Worm (Caenorhabditis elegans) whole organism, L2 larva: ENCODE data around the gene F43C11.4.

Experiments used
- C34F6.9 ChIP-seq: fragments of 150-350 bp; optimal IDR thresholded peaks from 2 replicates; lab custom pipeline; 2014; ENCODE audit warnings: missing biosample characterization, missing genetic modification characterization
- F13H6.1 ChIP-seq: sonication (generic microtip); optimal IDR thresholded peaks from 2 replicates; lab custom pipeline; 2016; ENCODE audit warnings: missing genetic modification characterization, missing compliant biosample characterization
- R02D3.7 ChIP-seq: fragments of 150-350 bp; optimal IDR thresholded peaks from 2 replicates; lab custom pipeline; 2014; ENCODE audit warnings: missing biosample characterization, missing genetic modification characterization
- Y55F3AM.14 ChIP-seq: fragments of 200-800 bp; sonication (Bioruptor generic); optimal IDR thresholded peaks from 2 replicates; lab custom pipeline; 2018; ENCODE audit warnings: mild to moderate bottlenecking, missing genetic modification characterization, missing compliant biosample characterization
- ZK546.5 ChIP-seq: sonication (generic microtip); optimal IDR thresholded peaks from 2 replicates; lab custom pipeline; 2017; ENCODE audit warnings: missing biosample characterization, missing genetic modification characterization
- alr-1 ChIP-seq: fragments of 150-350 bp; optimal IDR thresholded peaks from 2 replicates; lab custom pipeline; 2014; ENCODE audit warnings: missing biosample characterization, missing genetic modification characterization
- aly-2 ChIP-seq: fragments of 150-350 bp; optimal IDR thresholded peaks from 2 replicates; lab custom pipeline; 2014; ENCODE audit warnings: missing biosample characterization, missing genetic modification characterization
- ama-1 ChIP-seq: fragments of 150-350 bp; optimal IDR thresholded peaks from 2 replicates; lab custom pipeline; 2018; ENCODE audit warnings: inconsistent platforms
- blmp-1 ChIP-seq: sonication (generic microtip); optimal IDR thresholded peaks from 2 replicates; lab custom pipeline; 2017; ENCODE audit warnings: missing genetic modification characterization, mild to moderate bottlenecking, missing compliant biosample characterization, antibody characterized with exemption, moderate library complexity; ENCODE audit not compliant: insufficient read depth
- ceh-16 ChIP-seq: fragments of 150-350 bp; optimal IDR thresholded peaks from 2 replicates; lab custom pipeline; 2014; ENCODE audit warnings: missing biosample characterization, missing genetic modification characterization
- ceh-82 ChIP-seq: fragments of 150-350 bp; optimal IDR thresholded peaks from 2 replicates; lab custom pipeline; 2014; ENCODE audit warnings: missing biosample characterization, missing genetic modification characterization
- crh-2 ChIP-seq: sonication (generic microtip); optimal IDR thresholded peaks from 2 replicates; lab custom pipeline; 2017; ENCODE audit warnings: missing biosample characterization, missing genetic modification characterization
- dmd-4 ChIP-seq: sonication (generic microtip); optimal IDR thresholded peaks from 2 replicates; lab custom pipeline; 2017; ENCODE audit warnings: missing biosample characterization, missing genetic modification characterization
- egl-27 ChIP-seq: sonication (generic microtip); optimal IDR thresholded peaks from 3 replicates; lab custom pipeline; 2017; ENCODE audit warnings: missing biosample characterization, missing genetic modification reagents, missing genetic modification characterization
- elt-1 ChIP-seq: fragments of 150-350 bp; optimal IDR thresholded peaks from 2 replicates; lab custom pipeline; 2014; ENCODE audit warnings: missing biosample characterization, missing genetic modification characterization
- elt-3 ChIP-seq: sonication (generic microtip); optimal IDR thresholded peaks from 2 replicates; lab custom pipeline; 2017; ENCODE audit warnings: missing biosample characterization, missing genetic modification characterization
- fos-1 ChIP-seq: fragments of 150-350 bp; optimal IDR thresholded peaks from 2 replicates; lab custom pipeline; 2014; ENCODE audit warnings: missing biosample characterization, missing genetic modification characterization
- gmeb-1 ChIP-seq: fragments of 150-350 bp; optimal IDR thresholded peaks from 2 replicates; lab custom pipeline; 2014; ENCODE audit warnings: missing biosample characterization, missing genetic modification characterization
- lin-11 ChIP-seq: fragments of 150-350 bp; sonication (generic microtip); optimal IDR thresholded peaks from 2 replicates; lab custom pipeline; 2014; ENCODE audit warnings: missing biosample characterization, missing genetic modification characterization, inconsistent platforms, mixed read lengths
- lin-39 ChIP-seq: fragments of 150-350 bp; optimal IDR thresholded peaks from 2 replicates; lab custom pipeline; 2014; ENCODE audit warnings: missing biosample characterization, missing genetic modification reagents, missing genetic modification characterization
- lsy-2 ChIP-seq, 2 experiments: fragments of 150-350 bp in 1 of 2; sonication (generic microtip) in 1 of 2; optimal IDR thresholded peaks; 2 replicates each; lab custom pipeline; 2014 to 2017; ENCODE audit warnings: missing biosample characterization in 2 of 2, missing genetic modification characterization in 2 of 2
- mab-5 ChIP-seq: fragments of 150-350 bp; optimal IDR thresholded peaks from 2 replicates; lab custom pipeline; 2014; ENCODE audit warnings: missing biosample characterization, missing genetic modification characterization
- mbf-1 ChIP-seq: sonication (generic microtip); optimal IDR thresholded peaks from 2 replicates; lab custom pipeline; 2017; ENCODE audit warnings: missing biosample characterization, missing genetic modification characterization
- mdl-1 ChIP-seq, 2 experiments: fragments of 150-350 bp in 1 of 2; sonication (generic microtip) in 1 of 2; optimal IDR thresholded peaks; 2 replicates each; lab custom pipeline; 2017; ENCODE audit warnings: missing biosample characterization in 2 of 2, missing genetic modification characterization in 2 of 2
- nhr-10 ChIP-seq: sonication (generic microtip); optimal IDR thresholded peaks from 2 replicates; lab custom pipeline; 2017; ENCODE audit warnings: missing biosample characterization, missing genetic modification characterization
- nhr-11 ChIP-seq: fragments of 150-350 bp; optimal IDR thresholded peaks from 2 replicates; lab custom pipeline; 2014; ENCODE audit warnings: missing biosample characterization, missing genetic modification characterization
- nhr-12 ChIP-seq: fragments of 150-350 bp; optimal IDR thresholded peaks from 2 replicates; lab custom pipeline; 2014; ENCODE audit warnings: missing biosample characterization, missing genetic modification characterization
- nhr-21 ChIP-seq: fragments of 150-350 bp; optimal IDR thresholded peaks from 2 replicates; lab custom pipeline; 2014; ENCODE audit warnings: missing biosample characterization, missing genetic modification characterization
- nhr-23 ChIP-seq: fragments of 150-350 bp; optimal IDR thresholded peaks from 2 replicates; lab custom pipeline; 2014; ENCODE audit warnings: missing biosample characterization, missing genetic modification reagents, missing genetic modification characterization
- nhr-237 ChIP-seq: fragments of 150-350 bp; optimal IDR thresholded peaks from 2 replicates; lab custom pipeline; 2014; ENCODE audit warnings: missing biosample characterization, missing genetic modification characterization
- nhr-25 ChIP-seq: fragments of 150-350 bp; sonication (generic microtip); optimal IDR thresholded peaks from 3 replicates; lab custom pipeline; 2014; ENCODE audit warnings: missing biosample characterization, missing genetic modification characterization
- nhr-77 ChIP-seq: fragments of 150-350 bp; optimal IDR thresholded peaks from 2 replicates; lab custom pipeline; 2014; ENCODE audit warnings: missing biosample characterization, missing genetic modification characterization
- peb-1 ChIP-seq: fragments of 150-350 bp; optimal IDR thresholded peaks from 2 replicates; lab custom pipeline; 2014; ENCODE audit warnings: missing biosample characterization, missing genetic modification characterization
- sem-4 ChIP-seq: fragments of 150-350 bp; optimal IDR thresholded peaks from 2 replicates; lab custom pipeline; 2014; ENCODE audit warnings: missing biosample characterization, missing genetic modification reagents, missing genetic modification characterization
- skn-1 ChIP-seq: sonication (generic microtip); optimal IDR thresholded peaks from 2 replicates; lab custom pipeline; 2017; ENCODE audit warnings: missing biosample characterization, missing genetic modification characterization
- sma-3 ChIP-seq: sonication (generic microtip); optimal IDR thresholded peaks from 2 replicates; lab custom pipeline; 2016; ENCODE audit warnings: missing genetic modification reagents, missing genetic modification characterization, missing compliant biosample characterization
- sma-9 ChIP-seq, 2 experiments: fragments of 150-350 bp in 1 of 2; sonication (generic microtip) in 1 of 2; optimal IDR thresholded peaks; 2 replicates each; lab custom pipeline; 2014 to 2016; ENCODE audit warnings: missing genetic modification characterization in 2 of 2, mild to moderate bottlenecking in 1 of 2, missing biosample characterization in 1 of 2, missing compliant biosample characterization in 1 of 2, missing genetic modification reagents in 1 of 2, moderate library complexity in 1 of 2
- snpc-4 ChIP-seq: fragments of 150-350 bp; optimal IDR thresholded peaks from 2 replicates; lab custom pipeline; 2014; ENCODE audit warnings: missing biosample characterization, missing genetic modification characterization
- unc-55 ChIP-seq: fragments of 150-350 bp; sonication (generic microtip); optimal IDR thresholded peaks from 3 replicates; lab custom pipeline; 2014; ENCODE audit warnings: missing biosample characterization, missing genetic modification reagents, missing genetic modification characterization
- unc-62 ChIP-seq: fragments of 150-350 bp; optimal IDR thresholded peaks from 2 replicates; lab custom pipeline; 2014; ENCODE audit warnings: missing biosample characterization, missing genetic modification reagents, missing genetic modification characterization
- zag-1 ChIP-seq: fragments of 150-350 bp; optimal IDR thresholded peaks from 2 replicates; lab custom pipeline; 2014; ENCODE audit warnings: missing biosample characterization, missing genetic modification characterization
- ztf-1 ChIP-seq: fragments of 200-800 bp; sonication (Bioruptor generic); conservative IDR thresholded peaks from 2 replicates; pipeline ENCODE4 v1.3.6; 2022; ENCODE audit warnings: missing genetic modification characterization, missing compliant biosample characterization
- ztf-11 ChIP-seq: sonication (generic microtip); optimal IDR thresholded peaks from 2 replicates; lab custom pipeline; 2017; ENCODE audit warnings: missing biosample characterization, missing genetic modification characterization
- ztf-4 ChIP-seq: fragments of 150-350 bp; optimal IDR thresholded peaks from 2 replicates; lab custom pipeline; 2014; ENCODE audit warnings: missing biosample characterization, missing genetic modification characterization

Gene F43C11.4

DNA sequence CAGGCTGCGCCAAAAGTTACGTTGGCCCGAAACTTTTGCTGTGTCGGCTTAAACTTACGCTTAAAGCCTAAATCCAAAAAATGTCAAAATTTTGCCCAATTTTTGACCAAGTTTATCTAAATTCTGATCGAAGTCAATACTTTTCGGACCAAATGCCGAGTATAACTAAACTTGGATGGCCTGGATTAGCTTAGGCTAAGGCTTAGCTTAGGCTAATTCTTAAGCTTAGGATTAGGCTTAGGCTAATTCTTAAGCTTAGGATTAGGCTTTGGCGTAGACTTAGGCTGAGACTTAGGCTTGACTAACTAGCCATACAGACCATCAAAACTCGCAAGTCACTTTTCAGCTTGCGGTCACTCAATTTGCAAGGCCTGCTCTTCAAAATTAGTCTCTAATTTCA is 10.6 kb upstream of the F43C11.4 start:
- no peak for TF ChIP-seq C34F6.9

DNA sequence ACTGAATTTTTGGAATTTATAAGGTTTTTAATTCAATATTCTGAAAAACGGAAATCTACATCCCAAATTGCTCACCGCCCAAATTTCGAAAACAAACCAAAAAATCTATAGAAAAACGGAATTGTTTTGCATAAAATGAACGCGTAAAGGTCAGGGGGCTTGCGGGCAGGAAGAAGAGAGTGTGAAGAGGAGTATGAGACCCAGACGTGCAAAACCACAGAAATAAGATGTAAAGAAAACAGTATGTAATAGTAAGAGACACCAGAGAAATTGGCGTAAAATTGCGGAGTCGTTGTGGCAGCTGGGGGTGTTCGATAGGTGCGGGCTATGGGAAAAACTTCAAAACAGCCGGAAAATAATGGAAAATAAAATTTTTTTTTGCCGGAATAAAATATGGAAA is 5.8 kb upstream of the F43C11.4 start:
- TF ChIP-seq nhr-11 (no peak), lin-11 (tag; lab: Kevin White, UChicago) (no peak), fos-1 (tag; lab: Kevin White, UChicago) (no peak), alr-1 (no peak), nhr-12 (tag; lab: Kevin White, UChicago) (no peak), nhr-237 (tag; lab: Kevin White, UChicago) (no peak), nhr-25 (no peak), zag-1 (tag; lab: Kevin White, UChicago) (no peak), nhr-77 (tag; lab: Kevin White, UChicago) (no peak), unc-55 (GFP tag; lab: Kevin White, UChicago) (peak; percentile 26), lsy-2 (tag; optimal IDR thresholded peaks at IDR 0.05; lab: Kevin White, UChicago) (peak in 1 of 2 experiments; percentile 38), sma-3 (GFP tag; lab: Kevin White, UChicago) (no peak), crh-2 (tag; lab: Kevin White, UChicago) (peak; percentile 14), nhr-21 (no peak)

DNA sequence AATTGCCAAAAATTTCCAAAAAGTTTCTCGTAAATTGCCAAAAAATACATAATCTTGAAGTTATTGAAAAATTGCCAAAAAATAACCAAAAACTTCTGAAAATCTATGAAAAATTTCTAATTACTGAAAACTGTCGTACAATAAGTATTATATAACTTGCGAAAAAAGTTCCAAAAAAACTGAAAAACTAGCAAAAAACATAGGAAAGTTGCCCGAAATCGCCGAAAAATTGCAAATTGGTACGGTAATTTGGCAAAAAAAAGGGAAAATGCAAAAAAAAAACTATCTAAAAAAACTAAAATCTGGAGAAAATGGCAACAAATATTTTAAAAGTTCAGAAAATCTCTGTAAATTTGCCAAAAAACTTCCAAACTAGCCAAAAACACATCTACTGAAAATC is 5.3 kb upstream of the F43C11.4 start, which contains the start of gene enri-1:
enri-1 (minus strand) TSS at position 101 of the 400 bp plus-strand sequence.
- no peak for TF ChIP-seq mab-5 (tag; lab: Kevin White, UChicago)
- TF ChIP-seq nhr-25: no peak
- TF ChIP-seq alr-1: no peak
- TF ChIP-seq lin-39: no peak
- no peak for TF ChIP-seq egl-27 (tag; lab: Kevin White, UChicago)
- TF ChIP-seq crh-2 (tag; lab: Kevin White, UChicago): no peak
- no peak for TF ChIP-seq unc-62
- TF ChIP-seq nhr-23 (tag; lab: Kevin White, UChicago): no peak
- TF ChIP-seq mbf-1 (tag; lab: Kevin White, UChicago): no peak
- TF ChIP-seq elt-3 (tag; lab: Kevin White, UChicago): no peak
- TF ChIP-seq nhr-11: no peak
- no peak for TF ChIP-seq F13H6.1
- TF ChIP-seq sem-4: no peak
- TF ChIP-seq sma-9 (GFP tag; optimal IDR thresholded peaks at IDR 0.05; lab: Kevin White, UChicago): no peak
- no peak for TF ChIP-seq sma-9 (tag; optimal IDR thresholded peaks at IDR 0.05; lab: Kevin White, UChicago)
- TF ChIP-seq fos-1 (tag; lab: Kevin White, UChicago): no peak
- TF ChIP-seq, all 48 proteins: peak for 0

DNA sequence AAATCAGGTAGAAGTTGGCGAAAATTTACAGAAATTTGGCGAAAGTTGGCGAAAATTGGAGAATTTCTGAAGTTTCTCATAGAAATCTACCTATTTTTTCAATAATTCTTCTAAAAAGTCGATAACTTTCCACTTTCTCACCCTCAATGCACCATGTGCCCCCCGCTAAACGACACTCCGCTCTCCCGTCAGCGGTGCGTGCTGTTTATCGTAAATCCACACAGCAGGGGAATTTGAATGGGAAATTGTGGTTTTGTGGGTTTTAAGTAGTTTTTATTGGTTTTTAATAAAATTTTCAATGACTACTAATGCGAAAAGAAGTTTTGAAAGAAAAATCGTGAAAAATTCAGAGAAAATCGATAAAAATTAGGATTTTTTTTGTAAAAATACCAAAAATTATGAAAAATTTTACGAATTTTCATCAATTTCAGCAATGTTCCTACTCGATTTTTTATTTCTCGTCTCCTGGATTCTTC is 4.7 kb upstream of the F43C11.4 start, which contains the start of gene F43C11.6:
F43C11.6 (plus strand) TSS at position 426 of the 476 bp plus-strand sequence.
- no peak for TF ChIP-seq snpc-4 (tag; lab: Kevin White, UChicago)
- no peak for TF ChIP-seq Y55F3AM.14 (GFP tag; lab: Kevin White, UChicago)
- TF ChIP-seq fos-1 (tag; lab: Kevin White, UChicago): no peak
- TF ChIP-seq mbf-1 (tag; lab: Kevin White, UChicago): no peak
- peak in 1 of 2 experiments; percentile 61 for TF ChIP-seq lsy-2 (tag; optimal IDR thresholded peaks at IDR 0.05; lab: Kevin White, UChicago)
- no peak for TF ChIP-seq unc-62
- TF ChIP-seq nhr-77 (tag; lab: Kevin White, UChicago): no peak
- no peak for TF ChIP-seq blmp-1 (tag; lab: Kevin White, UChicago)
- no peak for TF ChIP-seq skn-1 (tag; lab: Kevin White, UChicago)
- no peak for TF ChIP-seq ztf-1 (GFP tag; lab: Robert Waterston, UW)
- TF ChIP-seq mdl-1 (tag; optimal IDR thresholded peaks at IDR 0.05; lab: Kevin White, UChicago): no peak
- no peak for TF ChIP-seq elt-3 (tag; lab: Kevin White, UChicago)
- TF ChIP-seq nhr-11: no peak
- TF ChIP-seq mab-5 (tag; lab: Kevin White, UChicago): no peak
- no peak for TF ChIP-seq nhr-25
- TF ChIP-seq ama-1 (lab: Kevin White, UChicago): no peak
- no peak for TF ChIP-seq ceh-82
- peak; percentile 9 for TF ChIP-seq crh-2 (tag; lab: Kevin White, UChicago)
- no peak for TF ChIP-seq lin-11 (tag; lab: Kevin White, UChicago)
- no peak for TF ChIP-seq F13H6.1
- TF ChIP-seq peb-1 (tag; lab: Kevin White, UChicago): no peak
- TF ChIP-seq dmd-4: no peak
- no peak for TF ChIP-seq sem-4
- TF ChIP-seq R02D3.7: peak; percentile 69
- no peak for TF ChIP-seq ZK546.5 (tag; lab: Kevin White, UChicago)
- peak; percentile 16 for TF ChIP-seq C34F6.9
- TF ChIP-seq egl-27 (tag; lab: Kevin White, UChicago): no peak
- no peak for TF ChIP-seq nhr-23 (tag; lab: Kevin White, UChicago)
- no peak for TF ChIP-seq sma-3 (GFP tag; lab: Kevin White, UChicago)
- no peak for TF ChIP-seq nhr-21
- TF ChIP-seq ztf-11: no peak
- no peak for TF ChIP-seq aly-2
- no peak for TF ChIP-seq nhr-12 (tag; lab: Kevin White, UChicago)
- TF ChIP-seq ceh-16 (tag; lab: Kevin White, UChicago): no peak
- TF ChIP-seq elt-1 (tag; lab: Kevin White, UChicago): no peak
- no peak for TF ChIP-seq gmeb-1 (tag; lab: Kevin White, UChicago)
- no peak for TF ChIP-seq lin-39
- TF ChIP-seq zag-1 (tag; lab: Kevin White, UChicago): no peak
- TF ChIP-seq unc-55 (GFP tag; lab: Kevin White, UChicago): peak; percentile 62
- TF ChIP-seq alr-1: no peak
- no peak for TF ChIP-seq ztf-4
- no peak for TF ChIP-seq nhr-10 (tag; lab: Kevin White, UChicago)
